Fruit fly (Drosophila melanogaster) whole organism, adult: ENCODE measurements around the gene Tre1.
A peak's percentile ranks its signal among the peaks of the same experiment; 100 is the strongest.

Experiments used
- CG14711 ChIP-seq: fragments of 200-800 bp; sonication (Bioruptor generic); optimal IDR thresholded peaks from 2 replicates; lab custom pipeline; 2018; ENCODE audit warnings: missing biosample characterization, mild to moderate bottlenecking, missing genetic modification characterization, moderate library complexity
- CG5204 ChIP-seq: fragments of 200-800 bp; sonication (Bioruptor generic); optimal IDR thresholded peaks from 2 replicates; lab custom pipeline; 2016; ENCODE audit warnings: missing biosample characterization, missing genetic modification characterization
- Clk ChIP-seq: fragments of 200-800 bp; sonication (Bioruptor generic); optimal IDR thresholded peaks from 2 replicates; lab custom pipeline; 2017; ENCODE audit warnings: missing biosample characterization, missing genetic modification characterization
- Mnt ChIP-seq: fragments of 200-800 bp; sonication (Bioruptor generic); optimal IDR thresholded peaks from 2 replicates; lab custom pipeline; 2016; ENCODE audit warnings: missing biosample characterization, mild to moderate bottlenecking, missing genetic modification characterization
- bab1 ChIP-seq: fragments of 200-800 bp; sonication (Bioruptor generic); optimal IDR thresholded peaks from 3 replicates; lab custom pipeline; 2019; ENCODE audit warnings: missing biosample characterization, mild to moderate bottlenecking, missing genetic modification characterization, moderate library complexity
- cic ChIP-seq: fragments of 200-800 bp; sonication (Bioruptor generic); optimal IDR thresholded peaks from 2 replicates; lab custom pipeline; 2017; ENCODE audit warnings: missing biosample characterization, mild to moderate bottlenecking, missing genetic modification characterization, moderate library complexity
- toe ChIP-seq: fragments of 200-800 bp; sonication (Bioruptor generic); optimal IDR thresholded peaks from 2 replicates; lab custom pipeline; 2016; ENCODE audit warnings: missing biosample characterization, missing genetic modification characterization

DNA sequence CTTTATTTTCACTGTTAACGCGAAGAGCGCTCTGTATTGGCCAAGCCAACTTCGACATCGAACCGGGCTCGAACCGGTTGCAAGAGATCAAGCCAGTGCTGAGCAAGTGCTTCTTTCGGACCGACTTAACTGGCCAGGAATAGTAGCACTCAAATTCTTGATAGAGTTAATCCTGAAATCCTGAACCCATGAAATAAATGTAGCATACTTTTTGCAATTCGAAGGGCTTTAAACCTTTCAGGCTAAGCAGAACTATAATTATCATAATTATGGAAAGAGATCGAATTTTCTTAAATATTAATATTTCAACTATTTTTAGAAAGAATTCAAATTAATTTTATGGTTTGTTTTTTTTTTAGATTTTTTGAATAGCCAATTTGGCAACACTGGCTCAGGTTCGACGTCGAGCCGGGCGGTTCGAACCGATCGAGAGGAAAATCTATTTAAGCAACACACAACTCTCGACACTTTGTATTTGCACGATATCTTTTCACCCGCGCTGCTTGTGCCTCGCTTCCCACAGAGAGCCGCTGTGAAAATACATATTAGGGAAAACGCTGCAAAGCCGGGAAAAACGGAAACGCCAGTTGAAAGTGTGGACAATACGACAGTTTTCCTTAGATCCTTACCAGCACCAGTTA, 18.4 kb upstream of the Tre1 start, which contains the start of gene AdamTS-B:
- TF ChIP-seq Clk, result no peak
- no peak for TF ChIP-seq CG5204 (GFP tag; lab: Kevin White, UChicago)
- TF ChIP-seq cic, result no peak
- TF ChIP-seq CG14711 (tag; lab: Kevin White, UChicago), result peak; percentile 26
- no peak for TF ChIP-seq bab1
- no peak for TF ChIP-seq Mnt (GFP tag; lab: Kevin White, UChicago)
- no peak for TF ChIP-seq toe (GFP tag; lab: Kevin White, UChicago)
